Worm (Caenorhabditis elegans) whole organism, L2 larva: ENCODE results near the gene sdz-13.

ENCODE experiments used
- ama-1 ChIP-seq: fragments of 150-350 bp; optimal IDR thresholded peaks from 2 replicates; lab custom pipeline; 2018; ENCODE audit warnings: inconsistent platforms
- ceh-82 ChIP-seq: fragments of 150-350 bp; optimal IDR thresholded peaks from 2 replicates; lab custom pipeline; 2014; ENCODE audit warnings: missing biosample characterization, missing genetic modification characterization
- egl-27 ChIP-seq: sonication (generic microtip); optimal IDR thresholded peaks from 3 replicates; lab custom pipeline; 2017; ENCODE audit warnings: missing biosample characterization, missing genetic modification reagents, missing genetic modification characterization
- elt-1 ChIP-seq: fragments of 150-350 bp; optimal IDR thresholded peaks from 2 replicates; lab custom pipeline; 2014; ENCODE audit warnings: missing biosample characterization, missing genetic modification characterization
- nhr-10 ChIP-seq: sonication (generic microtip); optimal IDR thresholded peaks from 2 replicates; lab custom pipeline; 2017; ENCODE audit warnings: missing biosample characterization, missing genetic modification characterization
- unc-55 ChIP-seq: fragments of 150-350 bp; sonication (generic microtip); optimal IDR thresholded peaks from 3 replicates; lab custom pipeline; 2014; ENCODE audit warnings: missing biosample characterization, missing genetic modification reagents, missing genetic modification characterization
- unc-62 ChIP-seq: fragments of 150-350 bp; optimal IDR thresholded peaks from 2 replicates; lab custom pipeline; 2014; ENCODE audit warnings: missing biosample characterization, missing genetic modification reagents, missing genetic modification characterization
- ztf-11 ChIP-seq: sonication (generic microtip); optimal IDR thresholded peaks from 2 replicates; lab custom pipeline; 2017; ENCODE audit warnings: missing biosample characterization, missing genetic modification characterization

- TF ChIP-seq unc-62 (GFP tag; lab: Kevin White, UChicago) (no peak), unc-55 (GFP tag; lab: Kevin White, UChicago) (no peak), nhr-10 (tag; lab: Kevin White, UChicago) (no peak), elt-1 (no peak), ztf-11 (tag; lab: Kevin White, UChicago) (no peak), ama-1 (lab: Kevin White, UChicago) (no peak), egl-27 (tag; lab: Kevin White, UChicago) (no peak), ceh-82 (tag; lab: Kevin White, UChicago) (no peak)
These were observed 27.6 kb downstream of the sdz-13 start, which contains the start of gene T11G6.4 for ce11 chrIV:10851833-10852232.
